Worm (Caenorhabditis elegans) whole organism, L4 larva: ENCODE results near the gene Y57G11C.43.

ENCODE experiments used
- dmd-9 ChIP-seq: fragments of 200-800 bp; sonication (Bioruptor generic); IDR thresholded peaks from 2 replicates; pipeline ENCODE4 v1.3.6; 2022; ENCODE audit warnings: missing genetic modification reagents, missing genetic modification characterization, missing compliant biosample characterization
- egl-27 ChIP-seq: sonication (generic microtip); optimal IDR thresholded peaks from 3 replicates; lab custom pipeline; 2017; ENCODE audit warnings: missing biosample characterization, missing genetic modification reagents, missing genetic modification characterization
- lin-15B ChIP-seq: fragments of 150-350 bp; sonication (generic microtip); optimal IDR thresholded peaks from 3 replicates; lab custom pipeline; 2014; ENCODE audit warnings: missing biosample characterization, missing genetic modification characterization
- lin-29 ChIP-seq: fragments of 200-800 bp; sonication (Bioruptor generic); IDR thresholded peaks from 2 replicates; pipeline ENCODE4 v1.3.6; 2022; ENCODE audit warnings: missing genetic modification reagents, missing genetic modification characterization, missing compliant biosample characterization
- mdl-1 ChIP-seq, 2 experiments: fragments of 150-350 bp in 1 of 2; sonication (generic microtip) in 1 of 2; optimal IDR thresholded peaks; 2 replicates each; lab custom pipeline; 2014 to 2017; ENCODE audit warnings: missing biosample characterization in 2 of 2, missing genetic modification characterization in 2 of 2
- spr-3 ChIP-seq: fragments of 200-800 bp; sonication (Bioruptor generic); optimal IDR thresholded peaks from 2 replicates; lab custom pipeline; 2018; ENCODE audit warnings: mild to moderate bottlenecking, missing genetic modification characterization, missing compliant biosample characterization

ce11 chrIV:14781537-14781936 is 12.3 kb downstream of the Y57G11C.43 start, which contains the start of gene Y57G11C.8:
- TF ChIP-seq dmd-9 (no peak), spr-3 (GFP tag; lab: Kevin White, UChicago) (no peak), egl-27 (no peak), lin-29 (GFP tag; lab: Robert Waterston, UW) (no peak), mdl-1 (tag; optimal IDR thresholded peaks at IDR 0.05; lab: Kevin White, UChicago) (no peak), lin-15B (tag; lab: Kevin White, UChicago) (no peak)
